Worm (Caenorhabditis elegans) whole organism, L1 larva: ENCODE data around the gene F38A5.22.

ENCODE experiments used
- C16A3.4 ChIP-seq: fragments of 150-350 bp; optimal IDR thresholded peaks from 2 replicates; lab custom pipeline; 2014; ENCODE audit warnings: missing biosample characterization, missing genetic modification characterization
- ceh-82 ChIP-seq, 3 experiments: fragments of 150-350 bp in 1 of 3; sonication (generic microtip) in 2 of 3; optimal IDR thresholded peaks; 2 replicates each; lab custom pipeline; 2014 to 2017; ENCODE audit warnings: missing biosample characterization in 3 of 3, missing genetic modification characterization in 3 of 3
- ceh-88 ChIP-seq: fragments of 200-800 bp; sonication (Bioruptor generic); IDR thresholded peaks from 2 replicates; pipeline ENCODE4 v1.3.6; 2022; ENCODE audit warnings: missing genetic modification characterization, missing compliant biosample characterization
- ces-1 ChIP-seq: fragments of 150-350 bp; optimal IDR thresholded peaks from 2 replicates; lab custom pipeline; 2014; ENCODE audit warnings: missing biosample characterization, missing genetic modification reagents, missing genetic modification characterization
- dsc-1 ChIP-seq: sonication (generic microtip); optimal IDR thresholded peaks from 2 replicates; lab custom pipeline; 2016; ENCODE audit warnings: mild to moderate bottlenecking, missing genetic modification characterization, missing compliant biosample characterization
- efl-1 ChIP-seq, 4 experiments: fragments of 150-350 bp; optimal IDR thresholded peaks in 3 of 4; peaks in 1 of 4; 1 replicate in 1 of 4; 2 replicates in 3 of 4; lab custom pipeline; 2014; ENCODE audit warnings: missing biosample characterization in 2 of 4, missing genetic modification characterization in 2 of 4, missing genetic modification reagents in 2 of 4
- elt-2 ChIP-seq: sonication (generic microtip); optimal IDR thresholded peaks from 2 replicates; lab custom pipeline; 2016; ENCODE audit warnings: missing genetic modification characterization, mild to moderate bottlenecking, inconsistent platforms, missing compliant biosample characterization, missing genetic modification reagents
- ets-5 ChIP-seq: fragments of 200-800 bp; sonication (Bioruptor generic); IDR thresholded peaks from 2 replicates; pipeline ENCODE4 v1.3.6; 2022; ENCODE audit warnings: missing genetic modification characterization, missing compliant biosample characterization
- fkh-10 ChIP-seq: sonication (generic microtip); optimal IDR thresholded peaks from 2 replicates; lab custom pipeline; 2017; ENCODE audit warnings: missing biosample characterization, missing genetic modification reagents, missing genetic modification characterization
- fos-1 ChIP-seq: fragments of 150-350 bp; optimal IDR thresholded peaks from 2 replicates; lab custom pipeline; 2014; ENCODE audit warnings: missing biosample characterization, missing genetic modification characterization
- hlh-17 ChIP-seq: fragments of 200-800 bp; sonication (Bioruptor generic); optimal IDR thresholded peaks from 2 replicates; lab custom pipeline; 2018; ENCODE audit warnings: missing genetic modification characterization, mild to moderate bottlenecking, missing compliant biosample characterization, moderate library complexity, borderline replicate concordance
- irx-1 ChIP-seq: sonication (generic microtip); optimal IDR thresholded peaks from 2 replicates; lab custom pipeline; 2016; ENCODE audit warnings: missing genetic modification characterization, missing compliant biosample characterization
- jun-1 ChIP-seq: fragments of 150-350 bp; optimal IDR thresholded peaks from 2 replicates; lab custom pipeline; 2014; ENCODE audit warnings: missing biosample characterization, missing genetic modification reagents, missing genetic modification characterization
- lin-35 ChIP-seq, 2 experiments: fragments of 150-350 bp; optimal IDR thresholded peaks; 2 replicates each; lab custom pipeline; 2014; ENCODE audit warnings: missing biosample characterization in 2 of 2, missing genetic modification characterization in 2 of 2, missing genetic modification reagents in 2 of 2
- lin-39 ChIP-seq: fragments of 150-350 bp; optimal IDR thresholded peaks from 2 replicates; lab custom pipeline; 2014; ENCODE audit warnings: missing biosample characterization, missing genetic modification reagents, missing genetic modification characterization
- nhr-12 ChIP-seq: sonication (generic microtip); optimal IDR thresholded peaks from 2 replicates; lab custom pipeline; 2017; ENCODE audit warnings: missing biosample characterization, missing genetic modification characterization
- nhr-20 ChIP-seq: sonication (generic microtip); optimal IDR thresholded peaks from 2 replicates; lab custom pipeline; 2016; ENCODE audit warnings: mild to moderate bottlenecking, missing genetic modification characterization, missing compliant biosample characterization
- nhr-237 ChIP-seq: fragments of 150-350 bp; optimal IDR thresholded peaks from 2 replicates; lab custom pipeline; 2014; ENCODE audit warnings: missing biosample characterization, missing genetic modification characterization
- nhr-71 ChIP-seq: sonication (generic microtip); optimal IDR thresholded peaks from 2 replicates; lab custom pipeline; 2016; ENCODE audit warnings: mild to moderate bottlenecking, missing genetic modification characterization, moderate library complexity, missing compliant biosample characterization
- nhr-77 ChIP-seq: fragments of 150-350 bp; optimal IDR thresholded peaks from 2 replicates; lab custom pipeline; 2014; ENCODE audit warnings: missing biosample characterization, missing genetic modification characterization
- nhr-85 ChIP-seq: sonication (generic microtip); peaks from one replicate; lab custom pipeline; 2016; ENCODE audit warnings: missing genetic modification characterization, inconsistent platforms, missing compliant biosample characterization
- nhr-90 ChIP-seq: sonication (generic microtip); optimal IDR thresholded peaks from 2 replicates; lab custom pipeline; 2016; ENCODE audit warnings: mild to moderate bottlenecking, missing genetic modification characterization, missing compliant biosample characterization; ENCODE audit not compliant: poor library complexity
- snpc-4 ChIP-seq: fragments of 150-350 bp; optimal IDR thresholded peaks from 2 replicates; lab custom pipeline; 2014; ENCODE audit warnings: missing biosample characterization, missing genetic modification characterization
- snu-23 ChIP-seq: sonication (generic microtip); optimal IDR thresholded peaks from 2 replicates; lab custom pipeline; 2016; ENCODE audit warnings: missing genetic modification characterization, missing compliant biosample characterization
- sptf-1 ChIP-seq: fragments of 150-350 bp; optimal IDR thresholded peaks from 2 replicates; lab custom pipeline; 2014; ENCODE audit warnings: missing biosample characterization, missing genetic modification characterization
- sup-37 ChIP-seq: fragments of 200-800 bp; sonication (Bioruptor generic); optimal IDR thresholded peaks from 2 replicates; lab custom pipeline; 2018; ENCODE audit warnings: mild to moderate bottlenecking, missing genetic modification characterization, missing compliant biosample characterization
- tbx-2 ChIP-seq: sonication (generic microtip); optimal IDR thresholded peaks from 2 replicates; lab custom pipeline; 2016; ENCODE audit warnings: missing genetic modification characterization, missing compliant biosample characterization
- unc-98 ChIP-seq: fragments of 200-800 bp; sonication (Bioruptor generic); IDR thresholded peaks from 2 replicates; pipeline ENCODE4 v1.3.6; 2022; ENCODE audit warnings: missing genetic modification characterization, missing compliant biosample characterization
- zag-1 ChIP-seq: fragments of 150-350 bp; optimal IDR thresholded peaks from 2 replicates; lab custom pipeline; 2014; ENCODE audit warnings: missing biosample characterization, missing genetic modification characterization

F38A5.22 gene

DNA sequence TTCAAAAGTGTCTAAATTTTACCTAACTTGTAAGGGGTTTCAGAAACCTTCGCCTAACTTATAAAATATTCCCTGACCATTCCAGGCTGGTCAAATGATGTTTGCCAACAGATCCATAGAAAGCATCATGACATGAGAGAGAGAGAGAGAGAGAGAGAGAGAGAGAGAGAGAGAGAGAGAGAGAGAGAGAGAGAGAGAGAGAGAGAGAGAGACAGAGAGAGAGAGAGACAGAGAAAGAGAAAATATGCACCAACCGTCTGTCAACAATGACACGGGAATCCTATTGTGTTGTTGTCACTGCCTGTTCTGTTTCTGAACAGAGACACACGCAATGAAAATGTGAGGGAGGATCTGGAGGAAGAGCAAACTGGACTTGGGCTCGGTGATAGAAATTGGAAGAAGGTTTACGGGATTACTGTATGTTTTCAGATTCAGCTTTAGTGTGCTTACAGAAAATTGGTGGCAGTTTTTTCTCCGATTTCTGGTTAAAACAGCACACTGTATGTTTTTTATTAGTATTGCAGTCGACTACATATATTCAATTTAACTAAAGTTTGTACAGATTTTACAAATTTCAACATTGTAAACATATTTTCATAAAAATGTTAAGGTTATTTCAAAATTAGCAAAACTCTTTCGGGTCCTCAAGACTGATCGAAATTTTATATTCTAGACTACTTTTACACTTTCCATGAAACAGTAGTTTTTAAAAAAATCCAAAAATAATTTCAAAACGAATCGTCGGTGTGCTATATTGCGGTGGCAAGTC is 19.6 kb downstream of the F38A5.22 start (continued):
- TF ChIP-seq ceh-88 (GFP tag; lab: Robert Waterston, UW), result no peak
- TF ChIP-seq jun-1 (tag; lab: Kevin White, UChicago), result peak; percentile 14
- TF ChIP-seq nhr-90 (tag; lab: Kevin White, UChicago), result no peak
- TF ChIP-seq nhr-71 (tag; lab: Kevin White, UChicago), result no peak
- TF ChIP-seq ceh-82 (tag; optimal IDR thresholded peaks at IDR 0.05; lab: Kevin White, UChicago), result no peak
- TF ChIP-seq ces-1 (GFP tag; lab: Kevin White, UChicago), result no peak
- no peak for TF ChIP-seq fos-1 (tag; lab: Kevin White, UChicago)
- TF ChIP-seq lin-35 (GFP tag; optimal IDR thresholded peaks at IDR 0.05; lab: Kevin White, UChicago), result peak in 1 of 2 experiments; percentile 47
- TF ChIP-seq hlh-17 (GFP tag; lab: Kevin White, UChicago), result no peak
- no peak for TF ChIP-seq sup-37

DNA sequence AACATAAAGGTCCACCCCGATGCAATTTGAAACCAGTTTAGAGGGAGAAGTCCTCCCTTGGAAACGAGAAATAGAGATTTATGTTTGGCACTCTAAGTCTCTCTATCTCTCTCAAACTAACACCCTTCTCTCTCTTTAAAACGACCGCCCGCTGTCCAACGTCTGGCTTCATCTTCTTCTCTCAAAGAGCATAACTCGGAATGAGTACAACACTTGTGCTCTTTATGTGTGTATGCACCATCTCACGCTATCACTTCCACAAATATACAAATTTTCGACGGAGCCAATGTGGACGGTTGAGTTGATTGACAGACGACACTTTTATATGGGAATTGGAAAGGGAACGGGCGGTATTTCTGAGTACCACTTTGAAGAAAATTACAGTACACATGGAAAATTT is 21.4 kb downstream of the F38A5.22 start:
- TF ChIP-seq lin-35 (GFP tag; optimal IDR thresholded peaks at IDR 0.05; lab: Kevin White, UChicago) (peak in 1 of 2 experiments; percentile 31), elt-2 (tag; lab: Kevin White, UChicago) (no peak), nhr-77 (no peak), nhr-71 (tag; lab: Kevin White, UChicago) (peak; percentile 26), ceh-82 (tag; optimal IDR thresholded peaks at IDR 0.05; lab: Kevin White, UChicago) (peak in 1 of 3 experiments; percentile 20), zag-1 (tag; lab: Kevin White, UChicago) (no peak), tbx-2 (no peak), dsc-1 (tag; lab: Kevin White, UChicago) (peak; percentile 9), efl-1 (optimal IDR thresholded peaks at IDR 0.05; lab: Kevin White, UChicago) (peak in 1 of 2 experiments; percentile 18), efl-1 (GFP tag; optimal IDR thresholded peaks at IDR 0.05 in 1 of 2; lab: Kevin White, UChicago) (no peak)

DNA sequence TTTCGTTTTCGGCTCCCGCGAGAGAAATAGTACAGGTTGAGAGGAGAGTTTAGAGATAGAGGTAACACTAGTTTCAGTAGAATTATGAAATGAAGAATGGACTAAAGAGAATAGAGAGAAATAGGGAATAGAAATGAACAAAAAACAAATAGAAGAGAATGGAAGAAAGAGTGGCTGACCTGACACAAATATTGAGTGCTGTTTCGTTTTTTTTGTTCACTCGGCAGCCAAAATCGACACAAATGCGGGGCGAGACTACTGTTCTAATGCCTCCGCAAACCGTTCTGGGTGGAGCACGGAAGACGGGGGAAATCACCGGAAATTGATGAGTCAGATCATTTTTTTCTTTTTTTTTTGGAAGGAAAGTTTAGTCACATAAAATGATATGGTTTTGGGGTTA is 23.1 kb downstream of the F38A5.22 start:
- no peak for TF ChIP-seq sptf-1 (tag; lab: Kevin White, UChicago)
- peak; percentile 4 for TF ChIP-seq snu-23 (GFP tag; lab: Kevin White, UChicago)
- no peak for TF ChIP-seq nhr-237 (tag; lab: Kevin White, UChicago)
- TF ChIP-seq efl-1 (optimal IDR thresholded peaks at IDR 0.05; lab: Kevin White, UChicago), result no peak
- peak in 1 of 2 experiments; percentile 84 for TF ChIP-seq efl-1 (GFP tag; optimal IDR thresholded peaks at IDR 0.05 in 1 of 2; lab: Kevin White, UChicago)
- TF ChIP-seq unc-98 (GFP tag; lab: Robert Waterston, UW), result no peak
- TF ChIP-seq ces-1 (GFP tag; lab: Kevin White, UChicago), result no peak

DNA sequence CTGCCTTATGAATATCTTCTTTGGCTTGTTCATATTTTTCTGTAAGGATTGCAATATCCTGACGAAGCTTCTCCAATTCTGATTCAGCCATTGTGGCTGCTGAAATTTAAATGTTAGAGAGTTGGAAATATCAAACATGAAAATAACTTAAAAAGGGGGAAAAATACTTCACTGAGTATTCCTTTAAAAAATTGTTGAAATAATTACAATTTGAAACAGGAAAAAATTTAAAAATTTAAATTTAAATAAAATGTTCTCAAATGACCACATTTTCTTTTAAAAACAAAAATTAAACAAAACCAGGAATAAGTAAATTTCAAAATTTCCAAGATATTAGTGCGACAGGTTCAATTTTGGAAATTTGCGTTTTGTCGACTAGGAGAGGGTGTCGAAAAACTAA is 23.5 kb downstream of the F38A5.22 start, which contains the start of gene bicd-1:
TSS of gene bicd-1 (minus strand) at position 101 of the 400 bp plus-strand sequence.
- TF ChIP-seq dsc-1 (tag; lab: Kevin White, UChicago) (no peak), lin-39 (no peak), C16A3.4 (tag; lab: Kevin White, UChicago) (no peak), ces-1 (GFP tag; lab: Kevin White, UChicago) (no peak), nhr-20 (tag; lab: Kevin White, UChicago) (no peak), ceh-82 (tag; optimal IDR thresholded peaks at IDR 0.05; lab: Kevin White, UChicago) (no peak), nhr-12 (no peak), irx-1 (no peak)
- TF ChIP-seq, all 84 proteins: peak for 0

DNA sequence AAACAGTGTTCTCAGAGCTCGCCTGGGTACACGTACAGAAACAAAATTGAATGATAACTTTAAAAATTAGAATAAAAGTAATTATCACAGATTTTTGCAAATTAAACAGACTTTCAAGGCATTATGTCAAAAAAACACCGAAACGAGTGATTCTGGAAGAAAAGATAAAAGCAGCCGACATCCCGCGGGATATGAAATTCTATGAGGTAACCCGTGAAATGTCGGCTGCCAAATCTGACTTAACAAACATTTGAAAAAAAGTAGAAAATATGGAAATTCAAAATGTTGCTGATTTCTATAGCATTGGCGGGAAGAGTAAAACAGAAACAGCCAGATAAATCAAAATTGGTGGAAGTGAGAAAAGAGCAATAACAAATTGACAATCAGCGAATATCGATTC is 30.1 kb downstream of the F38A5.22 start:
- TF ChIP-seq snpc-4 (tag; lab: Kevin White, UChicago) (peak; percentile 13), fkh-10 (GFP tag; lab: Kevin White, UChicago) (no peak)

DNA sequence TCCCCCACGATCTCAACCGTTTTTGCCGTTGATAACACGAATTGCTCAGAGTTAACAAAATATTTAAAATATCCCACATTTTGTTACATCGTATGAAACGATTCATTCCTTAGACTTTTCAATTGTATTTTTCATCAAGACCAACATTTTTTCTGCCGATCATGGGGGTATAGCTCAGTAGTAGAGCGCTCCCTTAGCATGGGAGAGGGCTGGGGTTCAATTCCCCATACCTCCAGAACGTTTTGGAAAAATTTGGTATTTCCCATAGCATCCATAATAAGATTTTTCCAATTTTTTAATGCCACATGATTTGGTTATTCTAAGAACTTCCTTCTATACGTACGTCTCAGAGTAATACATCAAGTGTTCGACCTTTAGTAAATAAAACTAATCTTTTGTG is 33.7 kb downstream of the F38A5.22 start:
- TF ChIP-seq ets-5 (GFP tag; lab: Robert Waterston, UW) (no peak), fos-1 (tag; lab: Kevin White, UChicago) (no peak), nhr-85 (tag; lab: Kevin White, UChicago) (no peak)
